Fruit fly (Drosophila melanogaster) whole organism, embryonic: ENCODE results near the gene CG34248.
A peak's percentile ranks its signal among the peaks of the same experiment; 100 is the strongest.

Experiments
- C15 ChIP-seq: fragments of 200-800 bp; sonication (Bioruptor generic); IDR thresholded peaks from 3 replicates; pipeline ENCODE4 v1.3.6; 2022; ENCODE audit warnings: missing biosample characterization, missing genetic modification characterization
- CG10959 ChIP-seq: fragments of 200-800 bp; sonication (Bioruptor generic); IDR thresholded peaks from 2 replicates; pipeline ENCODE4 v1.3.6; 2022; ENCODE audit warnings: missing biosample characterization, missing genetic modification characterization
- CG11695 ChIP-seq: fragments of 200-800 bp; sonication (Bioruptor generic); IDR thresholded peaks from 3 replicates; pipeline ENCODE4 v1.3.6; 2022; ENCODE audit warnings: missing biosample characterization, missing genetic modification characterization
- CG12299 ChIP-seq: fragments of 200-800 bp; sonication (Bioruptor generic); optimal IDR thresholded peaks from 2 replicates; lab custom pipeline; 2018; ENCODE audit warnings: missing biosample characterization, mild to moderate bottlenecking, missing genetic modification characterization
- CG12659 ChIP-seq: fragments of 200-800 bp; sonication (Bioruptor generic); optimal IDR thresholded peaks from 3 replicates; lab custom pipeline; 2017; ENCODE audit warnings: mild to moderate bottlenecking, missing biosample characterization, missing genetic modification reagents, missing genetic modification characterization
- CG13287 ChIP-seq: fragments of 200-800 bp; sonication (Bioruptor generic); IDR thresholded peaks from 2 replicates; pipeline ENCODE4 v1.3.6; 2022; ENCODE audit warnings: missing biosample characterization, missing genetic modification characterization; ENCODE audit not compliant: partially characterized antibody
- CG15073 ChIP-seq: fragments of 200-800 bp; sonication (Bioruptor generic); optimal IDR thresholded peaks from 2 replicates; lab custom pipeline; 2016; ENCODE audit warnings: missing biosample characterization, missing genetic modification characterization
- CG17186 ChIP-seq: fragments of 200-800 bp; sonication (Bioruptor generic); optimal IDR thresholded peaks from 3 replicates; lab custom pipeline; 2017; ENCODE audit warnings: missing biosample characterization, missing genetic modification reagents, missing genetic modification characterization
- CG18476 ChIP-seq: fragments of 200-800 bp; sonication (Bioruptor generic); optimal IDR thresholded peaks from 2 replicates; lab custom pipeline; 2016; ENCODE audit warnings: missing biosample characterization, mild to moderate bottlenecking, missing genetic modification characterization
- CG2116 ChIP-seq: fragments of 200-800 bp; sonication (Bioruptor generic); optimal IDR thresholded peaks from 3 replicates; lab custom pipeline; 2018; ENCODE audit warnings: missing biosample characterization, mild to moderate bottlenecking, missing genetic modification characterization
- CG2120 ChIP-seq: fragments of 200-800 bp; sonication (Bioruptor generic); optimal IDR thresholded peaks from 3 replicates; lab custom pipeline; 2016; ENCODE audit warnings: missing biosample characterization, missing genetic modification characterization
- CG2129 ChIP-seq: fragments of 200-800 bp; sonication (Bioruptor generic); IDR thresholded peaks from 2 replicates; pipeline ENCODE4 v1.3.6; 2022; ENCODE audit warnings: missing biosample characterization, missing genetic modification characterization; ENCODE audit not compliant: partially characterized antibody
- CG3838 ChIP-seq: fragments of 200-800 bp; sonication (Bioruptor generic); optimal IDR thresholded peaks from 3 replicates; lab custom pipeline; 2016; ENCODE audit warnings: missing biosample characterization, missing genetic modification characterization
- CG4404 ChIP-seq: fragments of 200-800 bp; sonication (Bioruptor generic); IDR thresholded peaks from 2 replicates; pipeline ENCODE4 v1.3.6; 2022; ENCODE audit warnings: missing biosample characterization, missing genetic modification characterization
- CG4707 ChIP-seq: fragments of 200-800 bp; sonication (Bioruptor generic); optimal IDR thresholded peaks from 2 replicates; lab custom pipeline; 2018; ENCODE audit warnings: missing biosample characterization, mild to moderate bottlenecking, missing genetic modification characterization, moderate library complexity
- CG6791 ChIP-seq: fragments of 200-800 bp; sonication (Bioruptor generic); IDR thresholded peaks from 3 replicates; pipeline ENCODE4 v1.3.6; 2022; ENCODE audit warnings: missing biosample characterization, missing genetic modification characterization; ENCODE audit not compliant: partially characterized antibody
- CG9797 ChIP-seq: fragments of 200-800 bp; sonication (Bioruptor generic); optimal IDR thresholded peaks from 3 replicates; lab custom pipeline; 2018; ENCODE audit warnings: missing biosample characterization, mild to moderate bottlenecking, missing genetic modification characterization
- D ChIP-seq, 2 experiments: fragments of 200-800 bp in 1 of 2; fragments of >200 bp in 1 of 2; sonication (Bioruptor generic) in 1 of 2; optimal IDR thresholded peaks; 2 replicates in 1 of 2; 3 replicates in 1 of 2; lab custom pipeline; 2017; ENCODE audit warnings: mild to moderate bottlenecking in 1 of 2, missing biosample characterization in 1 of 2, missing genetic modification characterization in 1 of 2, missing genetic modification reagents in 1 of 2
- Dad ChIP-seq: fragments of 200-800 bp; sonication (Bioruptor generic); optimal IDR thresholded peaks from 3 replicates; lab custom pipeline; 2016; ENCODE audit warnings: missing biosample characterization, missing genetic modification characterization
- Doc3 ChIP-seq: fragments of 200-800 bp; sonication (Bioruptor generic); IDR thresholded peaks from 3 replicates; pipeline ENCODE4 v1.3.6; 2022; ENCODE audit warnings: missing biosample characterization, missing genetic modification characterization; ENCODE audit not compliant: partially characterized antibody
- Ets65A ChIP-seq: fragments of 200-800 bp; sonication (Bioruptor generic); peaks from one replicate; lab custom pipeline; 2016; ENCODE audit warnings: missing biosample characterization, missing genetic modification characterization
- Gug ChIP-seq: fragments of 200-800 bp; sonication (Bioruptor generic); IDR thresholded peaks from 4 replicates; pipeline ENCODE4 v1.3.6; 2022; ENCODE audit warnings: missing biosample characterization, missing genetic modification characterization
- H2.0 ChIP-seq: fragments of 200-800 bp; sonication (Bioruptor generic); IDR thresholded peaks from 2 replicates; pipeline ENCODE4 v1.3.6; 2022; ENCODE audit warnings: missing biosample characterization, missing genetic modification characterization
- HmgZ ChIP-seq: fragments of 200-800 bp; sonication (Bioruptor generic); optimal IDR thresholded peaks from 2 replicates; lab custom pipeline; 2018; ENCODE audit warnings: missing biosample characterization, mild to moderate bottlenecking, missing genetic modification characterization
- Lhr ChIP-seq: fragments of 200-800 bp; sonication (Bioruptor generic); optimal IDR thresholded peaks from 3 replicates; lab custom pipeline; 2017; ENCODE audit warnings: mild to moderate bottlenecking, missing biosample characterization, missing genetic modification reagents, missing genetic modification characterization
- Lpt ChIP-seq: fragments of >200 bp; optimal IDR thresholded peaks from 2 replicates; lab custom pipeline; 2018; ENCODE audit warnings: missing biosample characterization, missing genetic modification characterization
- Neu2 ChIP-seq: fragments of 200-800 bp; sonication (Bioruptor generic); optimal IDR thresholded peaks from 3 replicates; lab custom pipeline; 2016; ENCODE audit warnings: missing biosample characterization, missing genetic modification characterization, borderline replicate concordance
- Ptx1 ChIP-seq: fragments of 200-800 bp; sonication (Bioruptor generic); IDR thresholded peaks from 2 replicates; pipeline ENCODE4 v1.3.6; 2022; ENCODE audit warnings: missing biosample characterization, missing genetic modification characterization
- Ssrp ChIP-seq: fragments of 200-800 bp; sonication (Bioruptor generic); optimal IDR thresholded peaks from 2 replicates; lab custom pipeline; 2018; ENCODE audit warnings: missing biosample characterization, mild to moderate bottlenecking, missing genetic modification characterization, moderate library complexity
- Stat92E ChIP-seq, 3 experiments: fragments of >200 bp in 2 of 3; fragments of 200-800 bp in 1 of 3; sonication (Bioruptor generic) in 1 of 3; optimal IDR thresholded peaks; 2 replicates each; lab custom pipeline; 2017 to 2019; ENCODE audit warnings: missing biosample characterization in 3 of 3, missing genetic modification characterization in 3 of 3, mild to moderate bottlenecking in 1 of 3, moderate library complexity in 1 of 3
- ab ChIP-seq: fragments of 200-800 bp; sonication (Bioruptor generic); optimal IDR thresholded peaks from 2 replicates; lab custom pipeline; 2016; ENCODE audit warnings: missing biosample characterization, missing genetic modification characterization
- az2 ChIP-seq: fragments of 200-800 bp; sonication (Bioruptor generic); optimal IDR thresholded peaks from 3 replicates; lab custom pipeline; 2016; ENCODE audit warnings: missing biosample characterization, missing genetic modification characterization
- bigmax ChIP-seq: fragments of 200-800 bp; sonication (Bioruptor generic); optimal IDR thresholded peaks from 2 replicates; lab custom pipeline; 2018; ENCODE audit warnings: missing biosample characterization, mild to moderate bottlenecking, missing genetic modification characterization
- chm ChIP-seq: fragments of 200-800 bp; sonication (Bioruptor generic); IDR thresholded peaks from 2 replicates; pipeline ENCODE4 v1.3.6; 2022; ENCODE audit warnings: missing biosample characterization, missing genetic modification characterization
- dysf ChIP-seq: fragments of 200-800 bp; sonication (Bioruptor generic); IDR thresholded peaks from 3 replicates; pipeline ENCODE4 v1.3.6; 2022; ENCODE audit warnings: missing biosample characterization, missing genetic modification characterization
- emc ChIP-seq: fragments of 200-800 bp; sonication (Bioruptor generic); optimal IDR thresholded peaks from 2 replicates; lab custom pipeline; 2016; ENCODE audit warnings: missing biosample characterization, missing genetic modification characterization
- fu2 ChIP-seq: fragments of 200-800 bp; sonication (Bioruptor generic); optimal IDR thresholded peaks from 2 replicates; lab custom pipeline; 2016; ENCODE audit warnings: missing biosample characterization, missing genetic modification characterization
- gem ChIP-seq: fragments of 200-800 bp; sonication (Bioruptor generic); optimal IDR thresholded peaks from 2 replicates; lab custom pipeline; 2019; ENCODE audit warnings: missing biosample characterization, mild to moderate bottlenecking, missing genetic modification characterization, moderate library complexity
- gfzf ChIP-seq: fragments of 200-800 bp; sonication (Bioruptor generic); optimal IDR thresholded peaks from 2 replicates; lab custom pipeline; 2016; ENCODE audit warnings: missing biosample characterization, mild to moderate bottlenecking, missing genetic modification characterization, moderate library complexity
- gsb ChIP-seq: fragments of 200-800 bp; sonication (Bioruptor generic); IDR thresholded peaks from 2 replicates; pipeline ENCODE4 v1.3.6; 2022; ENCODE audit warnings: missing biosample characterization, missing genetic modification characterization
- ind ChIP-seq: fragments of 200-800 bp; sonication (Bioruptor generic); optimal IDR thresholded peaks from 3 replicates; lab custom pipeline; 2016; ENCODE audit warnings: missing biosample characterization, missing genetic modification characterization
- lilli ChIP-seq: fragments of 200-800 bp; sonication (Bioruptor generic); optimal IDR thresholded peaks from 3 replicates; lab custom pipeline; 2016; ENCODE audit warnings: missing biosample characterization, missing genetic modification characterization
- lmd ChIP-seq: fragments of 200-800 bp; sonication (Bioruptor generic); IDR thresholded peaks from 2 replicates; pipeline ENCODE4 v1.3.6; 2022; ENCODE audit warnings: missing biosample characterization, missing genetic modification characterization
- run ChIP-seq: fragments of 200-800 bp; sonication (Bioruptor generic); optimal IDR thresholded peaks from 3 replicates; lab custom pipeline; 2018; ENCODE audit warnings: missing biosample characterization, mild to moderate bottlenecking, missing genetic modification characterization
- scrt ChIP-seq: fragments of 200-800 bp; sonication (Bioruptor generic); optimal IDR thresholded peaks from 2 replicates; lab custom pipeline; 2018; ENCODE audit warnings: missing biosample characterization, mild to moderate bottlenecking, missing genetic modification characterization, moderate library complexity
- slbo ChIP-seq: fragments of 200-800 bp; sonication (Bioruptor generic); IDR thresholded peaks from 2 replicates; pipeline ENCODE4 v1.3.6; 2022; ENCODE audit warnings: missing biosample characterization, missing genetic modification characterization
- sob ChIP-seq: fragments of 200-800 bp; sonication (Bioruptor generic); IDR thresholded peaks from 2 replicates; pipeline ENCODE4 v1.3.6; 2022; ENCODE audit warnings: missing biosample characterization, missing genetic modification characterization
- tio ChIP-seq: fragments of 200-800 bp; sonication (Bioruptor generic); optimal IDR thresholded peaks from 2 replicates; lab custom pipeline; 2017; ENCODE audit warnings: missing biosample characterization, missing genetic modification characterization, inconsistent platforms
- unpg ChIP-seq: fragments of 200-800 bp; sonication (Bioruptor generic); optimal IDR thresholded peaks from 3 replicates; lab custom pipeline; 2018; ENCODE audit warnings: missing biosample characterization, mild to moderate bottlenecking, missing genetic modification characterization, moderate library complexity
- vvl ChIP-seq: fragments of 200-800 bp; sonication (Bioruptor generic); IDR thresholded peaks from 2 replicates; pipeline ENCODE4 v1.3.6; 2022; ENCODE audit warnings: missing biosample characterization, missing genetic modification characterization
- zen ChIP-seq: fragments of 200-800 bp; sonication (Bioruptor generic); optimal IDR thresholded peaks from 3 replicates; lab custom pipeline; 2018; ENCODE audit warnings: missing biosample characterization, mild to moderate bottlenecking, missing genetic modification characterization, moderate library complexity

The CG34248 gene

DNA sequence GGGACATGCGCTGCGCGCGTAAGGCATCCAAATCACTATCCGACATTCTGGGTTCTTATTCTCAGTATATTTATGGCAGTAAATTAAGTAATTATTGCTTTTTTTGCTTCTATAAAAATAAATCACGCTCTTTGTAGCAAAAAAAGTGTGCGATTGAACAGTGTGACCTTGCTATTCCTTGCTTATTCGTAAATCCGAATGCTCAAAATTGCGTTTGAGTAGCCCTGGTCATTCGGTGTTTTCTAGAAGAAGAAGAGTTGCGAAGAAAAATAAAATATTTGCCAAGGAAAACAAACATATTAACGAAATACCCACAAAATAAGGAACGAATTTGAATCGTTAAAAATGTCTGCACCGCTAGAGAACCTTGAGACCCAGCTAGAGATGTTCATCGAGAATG is 38.8 kb downstream of the CG34248 start, which contains the start of the genes PDCD-5 and MED10 (continued):
- TF ChIP-seq CG2120 (GFP tag; lab: Kevin White, UChicago) (no peak), Lhr (peak; percentile 18), CG18476 (no peak), D (optimal IDR thresholded peaks at IDR 0.05; lab: Kevin White, UChicago) (no peak), D (GFP tag; optimal IDR thresholded peaks at IDR 0.05; lab: Kevin White, UChicago) (no peak), gem (tag; lab: Kevin White, UChicago) (no peak), gsb (GFP tag; lab: Robert Waterston, UW) (no peak), gfzf (peak; percentile 96), CG2129 (GFP tag; lab: Robert Waterston, UW) (no peak), sob (GFP tag; lab: Robert Waterston, UW) (peak; percentile 44; the same call in 1 of the 2 replicates), CG6791 (GFP tag; lab: Robert Waterston, UW) (peak; percentile 32; the same call in 2 of the 3 replicates), CG15073 (GFP tag; lab: Kevin White, UChicago) (no peak), scrt (no peak), Ssrp (no peak), CG12299 (no peak), Ets65A (GFP tag; lab: Kevin White, UChicago) (no peak), CG4404 (GFP tag; lab: Robert Waterston, UW) (no peak), CG3838 (GFP tag; lab: Kevin White, UChicago) (no peak), Ptx1 (GFP tag; lab: Robert Waterston, UW) (no peak), Stat92E (GFP tag; optimal IDR thresholded peaks at IDR 0.05; lab: Kevin White, UChicago) (no peak), run (no peak), lmd (GFP tag; lab: Robert Waterston, UW) (no peak), CG17186 (GFP tag; lab: Kevin White, UChicago) (peak; percentile 62), Lpt (GFP tag; lab: Kevin White, UChicago) (no peak), dysf (GFP tag; lab: Robert Waterston, UW) (no peak), az2 (GFP tag; lab: Kevin White, UChicago) (no peak), chm (no peak), Dad (GFP tag; lab: Kevin White, UChicago) (no peak), HmgZ (tag; lab: Kevin White, UChicago) (peak; percentile 77), CG10959 (peak; percentile 33; the same call in 1 of the 2 replicates), vvl (GFP tag; lab: Robert Waterston, UW) (no peak), bigmax (no peak), H2.0 (GFP tag; lab: Robert Waterston, UW) (no peak), unpg (GFP tag; lab: Kevin White, UChicago) (no peak), CG12659 (GFP tag; lab: Kevin White, UChicago) (peak; percentile 60), Doc3 (GFP tag; lab: Robert Waterston, UW) (no peak), tio (GFP tag; lab: Kevin White, UChicago) (no peak), CG13287 (GFP tag; lab: Robert Waterston, UW) (peak; percentile 36; the same call in 1 of the 2 replicates), fu2 (GFP tag; lab: Kevin White, UChicago) (no peak), Neu2 (no peak), CG2116 (GFP tag; lab: Kevin White, UChicago) (peak; percentile 18), CG9797 (peak; percentile 77), emc (GFP tag; lab: Kevin White, UChicago) (no peak), lilli (GFP tag; lab: Kevin White, UChicago) (no peak), ind (no peak), zen (tag; lab: Kevin White, UChicago) (peak; percentile 36), CG11695 (no peak), ab (GFP tag; lab: Kevin White, UChicago) (no peak), slbo (GFP tag; lab: Robert Waterston, UW) (no peak), C15 (GFP tag; lab: Robert Waterston, UW) (no peak), Gug (GFP tag; lab: Robert Waterston, UW) (no peak), CG4707 (GFP tag; lab: Kevin White, UChicago) (no peak)
